Fruit fly (Drosophila melanogaster): ENCODE results near the gene CG14260.

CG14260 gene

dm6 chr3R:27288202-27289135 is 23.2 kb downstream of the CG14260 start, which contains the start of the genes bigmax and Hmu:
Gene bigmax (minus strand): TSS chr3R:27288526.
Gene Hmu (plus strand): TSS chr3R:27288769.
- TF ChIP-seq her (GFP tag; optimal IDR thresholded peaks at IDR 0.05), result peak; percentile 87
- peak; percentile 55 for TF ChIP-seq tap (tag; optimal IDR thresholded peaks at IDR 0.05)
- TF ChIP-seq sqz (GFP tag; optimal IDR thresholded peaks at IDR 0.05), result peak; percentile 83
- peak; percentile 91 for TF ChIP-seq CG12391 (tag; optimal IDR thresholded peaks at IDR 0.05)
- peak; percentile 88 for TF ChIP-seq CG9817 (tag; optimal IDR thresholded peaks at IDR 0.05)
- TF ChIP-seq Hr39 (optimal IDR thresholded peaks at IDR 0.05), result no peak
- peak; percentile 47 for TF ChIP-seq CG16815 (GFP tag; optimal IDR thresholded peaks at IDR 0.05)
- peak; percentile 59 for TF ChIP-seq CG6854 (GFP tag; optimal IDR thresholded peaks at IDR 0.05)
- TF ChIP-seq Sin3A (optimal IDR thresholded peaks at IDR 0.05), result peak; percentile 88
- peak; percentile 52; the same call in 1 of the 2 replicates for TF ChIP-seq toy (GFP tag; IDR thresholded peaks at IDR 0.05)
- peak; percentile 63 for TF ChIP-seq CG4404 (GFP tag; IDR thresholded peaks at IDR 0.05)
- peak; percentile 91 for TF ChIP-seq gro (GFP tag; optimal IDR thresholded peaks at IDR 0.05)
- TF ChIP-seq ranshi (GFP tag; IDR thresholded peaks at IDR 0.05), result peak; percentile 90
- peak; percentile 88 for TF ChIP-seq CG14710 (tag; optimal IDR thresholded peaks at IDR 0.05)
- no peak for TF ChIP-seq zf30C (GFP tag; optimal IDR thresholded peaks at IDR 0.05)
- TF ChIP-seq gcm (GFP tag; optimal IDR thresholded peaks at IDR 0.05), result peak; percentile 62
- peak; percentile 67 for TF ChIP-seq Atf3 (GFP tag; optimal IDR thresholded peaks at IDR 0.05)
- peak; percentile 89 for TF ChIP-seq lab (GFP tag; optimal IDR thresholded peaks at IDR 0.05)
- TF ChIP-seq Camta (GFP tag; optimal IDR thresholded peaks at IDR 0.05), result peak; percentile 80
- TF ChIP-seq CG13424 (tag; optimal IDR thresholded peaks at IDR 0.05), result peak; percentile 86
- TF ChIP-seq HLH3B (GFP tag; IDR thresholded peaks at IDR 0.05), result peak; percentile 80
- peak; percentile 87 to 89 for TF ChIP-seq chif (GFP tag; optimal IDR thresholded peaks at IDR 0.05)
- TF ChIP-seq onecut (GFP tag; IDR thresholded peaks at IDR 0.05), result peak; percentile 59
- peak; percentile 98 for TF ChIP-seq CG13287 (GFP tag; IDR thresholded peaks at IDR 0.05; ENCODE audit: partially characterized antibody)
- no peak for TF ChIP-seq CG7745 (tag; optimal IDR thresholded peaks at IDR 0.05)
- peak; percentile 79 for TF ChIP-seq wdn (GFP tag; IDR thresholded peaks at IDR 0.05)
- TF ChIP-seq repo (GFP tag; optimal IDR thresholded peaks at IDR 0.05), result peak; percentile 81
- peak; percentile 63 for TF ChIP-seq CG2202 (tag; optimal IDR thresholded peaks at IDR 0.05)
- peak; percentile 61 for TF ChIP-seq Six4 (GFP tag; optimal IDR thresholded peaks at IDR 0.05)
- peak; percentile 74 for TF ChIP-seq CG13296 (GFP tag; optimal IDR thresholded peaks at IDR 0.05)
- peak; percentile 86 for TF ChIP-seq CG2712 (tag; optimal IDR thresholded peaks at IDR 0.05)
- no peak for TF ChIP-seq lov (optimal IDR thresholded peaks at IDR 0.05)
- TF ChIP-seq lov (GFP tag; IDR thresholded peaks at IDR 0.05), result no peak
- TF ChIP-seq CG10654 (GFP tag; optimal IDR thresholded peaks at IDR 0.05), result peak; percentile 78
- peak; percentile 81 for TF ChIP-seq CG17359 (tag; optimal IDR thresholded peaks at IDR 0.05)
- TF ChIP-seq CG3726 (GFP tag; IDR thresholded peaks at IDR 0.05), result peak; percentile 65; the same call in 2 of the 3 replicates
- peak; percentile 76 for TF ChIP-seq nerfin-2 (GFP tag; IDR thresholded peaks at IDR 0.05; ENCODE audit: partially characterized antibody)
- peak; percentile 86 for TF ChIP-seq CG33213 (GFP tag; optimal IDR thresholded peaks at IDR 0.05)
- peak; percentile 86 for TF ChIP-seq CG13775 (GFP tag; optimal IDR thresholded peaks at IDR 0.05)
- peak; percentile 81 for TF ChIP-seq eyg (GFP tag; optimal IDR thresholded peaks at IDR 0.05)
- TF ChIP-seq Spps (tag; optimal IDR thresholded peaks at IDR 0.05), result peak; percentile 59
- TF ChIP-seq Fer1 (GFP tag; optimal IDR thresholded peaks at IDR 0.05), result peak; percentile 79
- TF ChIP-seq ewg (GFP tag; optimal IDR thresholded peaks at IDR 0.05), result peak; percentile 73
- no peak for TF ChIP-seq kah (GFP tag; optimal IDR thresholded peaks at IDR 0.05)
- peak; percentile 95 for TF ChIP-seq CG16813 (GFP tag; IDR thresholded peaks at IDR 0.05; ENCODE audit: partially characterized antibody)
- TF ChIP-seq CG10979 (tag; optimal IDR thresholded peaks at IDR 0.05), result peak; percentile 69
- peak; percentile 60 for TF ChIP-seq p53 (GFP tag; optimal IDR thresholded peaks at IDR 0.05)
- peak; percentile 84 for TF ChIP-seq CG12942 (GFP tag; optimal IDR thresholded peaks at IDR 0.05)
- TF ChIP-seq CG15601 (tag; optimal IDR thresholded peaks at IDR 0.05), result peak; percentile 86
